Fruit fly (Drosophila melanogaster) S2 (cell line): ENCODE results near the gene CG4770.

Experiments
- CG8478 ChIP-seq: fragments of >200 bp; optimal IDR thresholded peaks from 2 replicates; lab custom pipeline; 2018
- CTCF ChIP-seq, 2 experiments: fragments of >200 bp; optimal IDR thresholded peaks; 2 replicates each; lab custom pipeline; 2018

DNA sequence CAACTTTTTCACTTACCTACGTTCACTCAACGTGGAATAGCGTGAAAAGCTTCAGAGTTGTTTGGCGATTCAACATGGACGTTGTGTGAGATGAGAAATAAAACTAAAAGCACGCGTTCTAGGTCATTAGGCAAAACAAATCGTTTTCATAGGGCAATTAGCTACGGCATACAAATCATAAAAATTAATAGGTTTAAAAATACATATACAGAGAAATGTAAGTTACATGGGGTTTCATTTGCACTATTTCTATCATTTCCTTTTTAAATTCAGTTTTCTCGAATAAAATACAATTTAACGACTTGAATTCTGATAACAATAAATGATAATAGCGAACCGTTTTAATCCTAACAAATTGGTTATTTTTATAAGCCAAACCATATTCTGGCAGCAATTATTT is 24.0 kb downstream of the CG4770 start, which contains the start of gene CG46042:
- TF ChIP-seq CG8478 (lab: Kevin White, UChicago) (no peak), CTCF (optimal IDR thresholded peaks at IDR 0.05; lab: Kevin White, UChicago) (no peak)
